Worm (Caenorhabditis elegans): ENCODE results near the gene acc-1.
A peak's percentile ranks its signal among the peaks of the same experiment; 100 is the strongest.

DNA sequence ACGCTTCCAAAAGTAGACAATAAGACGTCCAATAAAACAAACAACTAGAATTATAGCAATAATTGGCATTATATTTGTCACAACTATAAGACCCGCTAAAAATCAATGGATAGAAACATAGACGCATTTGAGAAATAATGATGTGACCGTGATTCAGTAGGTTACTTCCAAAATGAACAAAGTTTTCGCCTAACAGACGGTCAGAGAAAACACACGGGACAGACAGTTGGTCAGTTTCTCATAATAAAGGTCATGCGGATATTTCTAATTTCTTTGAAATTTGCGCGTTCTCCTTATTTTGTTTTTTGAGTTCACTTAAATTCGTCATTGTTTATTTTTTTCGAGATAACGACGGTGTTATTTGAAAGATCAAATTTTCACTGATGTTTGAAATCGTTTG is 26.3 kb upstream of the acc-1 start:
- TF ChIP-seq nhr-77 (tag; optimal IDR thresholded peaks at IDR 0.05) (no peak), ztf-4 (tag; optimal IDR thresholded peaks at IDR 0.05) (no peak), snpc-4 (tag; optimal IDR thresholded peaks at IDR 0.05) (no peak), mml-1 (tag; optimal IDR thresholded peaks at IDR 0.05) (no peak), nhr-23 (tag; optimal IDR thresholded peaks at IDR 0.05) (peak; percentile 20)

Measured in whole organism, L3 larva.